Fruit fly (Drosophila melanogaster) whole organism: Measurements from ENCODE around the gene CG32278.

ENCODE experiments used
- CG8478 ChIP-seq: fragments of >200 bp; optimal IDR thresholded peaks from 2 replicates; lab custom pipeline; 2018; ENCODE audit warnings: inconsistent platforms
- Dll ChIP-seq: fragments of >200 bp; optimal IDR thresholded peaks from 2 replicates; lab custom pipeline; 2017
- EcR ChIP-seq, 2 experiments: fragments of >200 bp; optimal IDR thresholded peaks; 2 replicates each; lab custom pipeline; 2017; ENCODE audit warnings: missing biosample characterization in 2 of 2, missing genetic modification characterization in 2 of 2, missing genetic modification reagents in 2 of 2
- pan ChIP-seq: fragments of >200 bp; optimal IDR thresholded peaks from 2 replicates; lab custom pipeline; 2017
- psq ChIP-seq: fragments of >200 bp; optimal IDR thresholded peaks from 2 replicates; lab custom pipeline; 2017
- usp ChIP-seq: fragments of >200 bp; optimal IDR thresholded peaks from 2 replicates; lab custom pipeline; 2017; ENCODE audit warnings: missing biosample characterization, missing genetic modification characterization, mixed read lengths

CG32278 gene

dm6 chr3L:3194059-3194458 lies 25.0 kb downstream of the CG32278 start:
- TF ChIP-seq CG8478 (lab: Kevin White, UChicago) (no peak), pan (lab: Kevin White, UChicago) (no peak), EcR (GFP tag; optimal IDR thresholded peaks at IDR 0.05; lab: Kevin White, UChicago) (no peak), Dll (lab: Kevin White, UChicago) (no peak), psq (lab: Kevin White, UChicago) (no peak), usp (GFP tag; lab: Kevin White, UChicago) (no peak)

DNA sequence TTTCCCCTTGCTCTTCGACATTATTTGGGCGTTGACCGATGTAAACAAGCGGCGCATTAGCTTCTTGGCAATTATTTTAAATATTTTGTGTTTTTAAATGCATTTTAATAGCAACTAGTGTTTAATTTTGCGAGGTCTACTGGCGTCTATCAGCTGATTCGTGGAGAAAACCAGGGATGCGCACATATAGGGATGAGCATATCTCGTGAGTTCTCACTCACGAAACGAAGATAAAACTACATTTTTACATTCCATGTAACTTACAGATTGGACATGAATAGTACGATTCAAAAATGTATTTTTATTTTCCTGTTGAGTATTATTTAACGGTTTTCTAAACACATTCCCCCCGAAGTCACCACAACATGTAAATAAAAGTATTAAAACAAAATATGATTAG lies 28.4 kb downstream of the CG32278 start, which contains the start of gene CG14966:
TSS of gene CG14966 (minus strand) at position 168 of the 400 bp plus-strand sequence.
- TF ChIP-seq psq (lab: Kevin White, UChicago) (no peak), pan (lab: Kevin White, UChicago) (no peak), Dll (lab: Kevin White, UChicago) (no peak), EcR (GFP tag; optimal IDR thresholded peaks at IDR 0.05; lab: Kevin White, UChicago) (no peak), usp (GFP tag; lab: Kevin White, UChicago) (no peak), CG8478 (lab: Kevin White, UChicago) (no peak)

dm6 chr3L:3198447-3199402 lies 29.6 kb downstream of the CG32278 start, which contains the start of the genes CG32276 and gry:
CG32276 (minus strand) TSS chr3L:3199047.
gry (plus strand) TSS chr3L:3199090.
- TF ChIP-seq CG8478 (lab: Kevin White, UChicago) = no peak
- no peak for TF ChIP-seq pan (lab: Kevin White, UChicago)
- no peak for TF ChIP-seq EcR (GFP tag; optimal IDR thresholded peaks at IDR 0.05; lab: Kevin White, UChicago)
- no peak for TF ChIP-seq usp (GFP tag; lab: Kevin White, UChicago)
- no peak for TF ChIP-seq psq (lab: Kevin White, UChicago)
- TF ChIP-seq Dll (lab: Kevin White, UChicago) = no peak

- TF ChIP-seq psq (lab: Kevin White, UChicago) = no peak
- no peak for TF ChIP-seq pan (lab: Kevin White, UChicago)
- no peak for TF ChIP-seq CG8478 (lab: Kevin White, UChicago)
- no peak for TF ChIP-seq Dll (lab: Kevin White, UChicago)
- no peak for TF ChIP-seq usp (GFP tag; lab: Kevin White, UChicago)
- no peak for TF ChIP-seq EcR (GFP tag; optimal IDR thresholded peaks at IDR 0.05; lab: Kevin White, UChicago)
Measured at dm6 chr3L:3203062-3203461, 34.0 kb downstream of the CG32278 start, which contains the start of gene CG32271. CG32271 (minus strand) TSS chr3L:3203162.

DNA sequence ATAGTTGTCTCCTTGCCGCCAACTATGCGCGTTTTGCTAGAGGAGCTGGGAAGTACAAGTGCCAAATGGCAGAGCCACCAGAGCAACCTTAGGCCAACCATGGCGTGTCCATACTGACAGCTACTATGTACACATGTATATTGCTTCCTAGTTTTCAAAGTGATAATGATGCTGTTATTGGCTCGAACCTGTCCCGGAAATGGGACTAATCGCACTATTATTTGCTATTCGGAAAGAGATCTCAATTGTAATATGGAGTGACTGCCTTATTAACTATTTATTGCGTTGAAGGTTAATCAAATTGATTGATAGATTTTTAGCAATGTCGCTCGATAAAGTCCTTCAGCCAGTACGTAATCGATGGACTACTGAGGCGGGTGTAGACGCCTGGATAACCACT lies 35.3 kb downstream of the CG32278 start, which contains the start of gene CG33159:
TSS of gene CG33159 (minus strand) at position 101 of the 400 bp plus-strand sequence.
- TF ChIP-seq usp (GFP tag; lab: Kevin White, UChicago) = no peak
- TF ChIP-seq psq (lab: Kevin White, UChicago) = no peak
- TF ChIP-seq CG8478 (lab: Kevin White, UChicago) = no peak
- no peak for TF ChIP-seq EcR (GFP tag; optimal IDR thresholded peaks at IDR 0.05; lab: Kevin White, UChicago)
- no peak for TF ChIP-seq Dll (lab: Kevin White, UChicago)
- no peak for TF ChIP-seq pan (lab: Kevin White, UChicago)

- no peak for TF ChIP-seq pan (lab: Kevin White, UChicago)
Measured at dm6 chr3L:3205349-3205748, 36.3 kb downstream of the CG32278 start, which contains the start of gene CG32277. CG32277 (minus strand) TSS chr3L:3205449.

- no peak for TF ChIP-seq Dll (lab: Kevin White, UChicago)
- no peak for TF ChIP-seq pan (lab: Kevin White, UChicago)
- no peak for TF ChIP-seq EcR (GFP tag; optimal IDR thresholded peaks at IDR 0.05; lab: Kevin White, UChicago)
- TF ChIP-seq CG8478 (lab: Kevin White, UChicago) = no peak
- TF ChIP-seq usp (GFP tag; lab: Kevin White, UChicago) = no peak
- no peak for TF ChIP-seq psq (lab: Kevin White, UChicago)
Measured at dm6 chr3L:3206263-3206662, 37.2 kb downstream of the CG32278 start, which contains the start of gene CG33160. CG33160 (minus strand) TSS chr3L:3206363.

DNA sequence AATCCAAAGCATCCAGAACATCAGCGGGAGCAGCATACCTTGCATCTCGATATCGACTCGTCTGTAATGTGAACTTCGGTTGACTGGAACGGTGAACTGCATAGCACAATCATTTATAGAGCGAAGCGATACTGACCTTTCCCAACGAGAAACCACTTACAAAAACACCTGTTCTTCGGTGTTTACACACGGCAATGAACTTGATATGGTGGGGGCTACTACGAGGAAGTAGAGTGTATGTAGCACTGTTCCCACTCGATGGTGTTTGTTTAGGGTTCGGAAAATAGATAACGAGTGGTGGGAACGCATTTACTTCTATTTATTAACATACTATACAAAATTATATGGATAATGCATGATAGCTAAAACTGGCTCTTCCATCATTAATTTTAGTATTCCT lies 39.8 kb downstream of the CG32278 start, which contains the start of the genes CG32269 and CG32270:
TSS of gene CG32269 (minus strand) at position 91 of the 400 bp plus-strand sequence.
TSS of gene CG32270 (minus strand) at position 91 of the 400 bp plus-strand sequence.
- TF ChIP-seq usp (GFP tag; lab: Kevin White, UChicago) (no peak), EcR (GFP tag; optimal IDR thresholded peaks at IDR 0.05; lab: Kevin White, UChicago) (no peak), pan (lab: Kevin White, UChicago) (no peak), CG8478 (lab: Kevin White, UChicago) (no peak), psq (lab: Kevin White, UChicago) (no peak), Dll (lab: Kevin White, UChicago) (no peak)

- TF ChIP-seq CG8478 (lab: Kevin White, UChicago) (no peak), psq (lab: Kevin White, UChicago) (no peak), EcR (GFP tag; optimal IDR thresholded peaks at IDR 0.05; lab: Kevin White, UChicago) (no peak), pan (lab: Kevin White, UChicago) (no peak), usp (GFP tag; lab: Kevin White, UChicago) (no peak), Dll (lab: Kevin White, UChicago) (no peak)
Measured at dm6 chr3L:3218859-3219258, 49.8 kb downstream of the CG32278 start, which contains the start of the genes hob and nSMase. hob (minus strand) TSS chr3L:3218920. nSMase (plus strand) TSS chr3L:3219156.
